Worm (Caenorhabditis elegans) whole organism, dauer: Measurements from ENCODE around the gene cla-1.
"Not testable (repeated sequence)": the region's sequence is repeated elsewhere in the genome, so short reads cannot be mapped to it uniquely, and the experiment has no call there.

ENCODE experiments used
- unc-62 ChIP-seq: sonication (generic microtip); optimal IDR thresholded peaks from 2 replicates; lab custom pipeline; 2017; ENCODE audit warnings: missing biosample characterization, missing genetic modification reagents, missing genetic modification characterization

cla-1 gene

ce11 chrIV:7588631-7589030 is at the start of gene cla-1:
TSS of gene cla-1 (plus strand) at chrIV:7588931.
- no peak for TF ChIP-seq unc-62 (GFP tag; lab: Kevin White, UChicago)

ce11 chrIV:7542485-7543001 is 46.2 kb upstream of the cla-1 start, which contains the start of gene R05G6.10:
TSS of gene R05G6.10 (minus strand) at chrIV:7542535.
- TF ChIP-seq unc-62 (GFP tag; lab: Kevin White, UChicago), result no peak

ce11 chrIV:7543662-7544061 is 45.1 kb upstream of the cla-1 start:
- no peak for TF ChIP-seq unc-62 (GFP tag; lab: Kevin White, UChicago)

ce11 chrIV:7547843-7548578 is 40.7 kb upstream of the cla-1 start, which contains the start of the genes cdd-2 and oef-1:
TSS of gene cdd-2 (minus strand) at chrIV:7547893.
TSS of gene oef-1 (plus strand) at chrIV:7548417.
- TF ChIP-seq unc-62 (GFP tag; lab: Kevin White, UChicago), result no peak

ce11 chrIV:7549844-7550243 is 38.9 kb upstream of the cla-1 start:
- TF ChIP-seq unc-62 (GFP tag; lab: Kevin White, UChicago), result no peak

ce11 chrIV:7550445-7550844 is 38.3 kb upstream of the cla-1 start, which contains the start of gene pam-1:
TSS of gene pam-1 (minus strand) at chrIV:7550812.
- TF ChIP-seq unc-62 (GFP tag; lab: Kevin White, UChicago), result no peak

ce11 chrIV:7551254-7551653 is 37.5 kb upstream of the cla-1 start:
- TF ChIP-seq unc-62 (GFP tag; lab: Kevin White, UChicago), result no peak

ce11 chrIV:7552100-7552499 is 36.6 kb upstream of the cla-1 start:
- no peak for TF ChIP-seq unc-62 (GFP tag; lab: Kevin White, UChicago)

- no peak for TF ChIP-seq unc-62 (GFP tag; lab: Kevin White, UChicago)
These were observed 35.7 kb upstream of the cla-1 start, which contains the start of gene dif-1 for ce11 chrIV:7552958-7553553. TSS of gene dif-1 (minus strand) at chrIV:7553008.

- no peak for TF ChIP-seq unc-62 (GFP tag; lab: Kevin White, UChicago)
These were observed 34.4 kb upstream of the cla-1 start, which contains the start of gene F49E8.6 for ce11 chrIV:7554351-7554750. TSS of gene F49E8.6 (minus strand) at chrIV:7554667.

ce11 chrIV:7556265-7556866 is 32.4 kb upstream of the cla-1 start, which contains the start of the genes F49E8.7, F49E8.8 and nprl-2:
TSS of gene F49E8.7 (minus strand) at chrIV:7556365.
TSS of gene F49E8.8 (plus strand) at chrIV:7556637.
TSS of gene nprl-2 (plus strand) at chrIV:7556816.
- TF ChIP-seq unc-62 (GFP tag; lab: Kevin White, UChicago), result no peak

ce11 chrIV:7558653-7559052 is 30.1 kb upstream of the cla-1 start:
- no peak for TF ChIP-seq unc-62 (GFP tag; lab: Kevin White, UChicago)

ce11 chrIV:7559237-7559636 is 29.5 kb upstream of the cla-1 start:
- no peak for TF ChIP-seq unc-62 (GFP tag; lab: Kevin White, UChicago)

- no peak for TF ChIP-seq unc-62 (GFP tag; lab: Kevin White, UChicago)
These were observed 27.1 kb upstream of the cla-1 start, which contains the start of gene ima-3 for ce11 chrIV:7561614-7562142. TSS of gene ima-3 (minus strand) at chrIV:7561664.

- not testable (repeated sequence) for TF ChIP-seq unc-62 (GFP tag; lab: Kevin White, UChicago)
These were observed 24.9 kb upstream of the cla-1 start, which contains the start of gene F32E10.9 for ce11 chrIV:7563850-7564249. TSS of gene F32E10.9 (minus strand) at chrIV:7563950.
